Fruit fly (Drosophila melanogaster) whole organism, pupa: ENCODE data around the gene MED17.

Experiments
- CG10348 ChIP-seq: fragments of 200-800 bp; sonication (Bioruptor generic); IDR thresholded peaks from 2 replicates; pipeline ENCODE4 v1.3.6; 2022; ENCODE audit warnings: missing biosample characterization, missing genetic modification characterization
- CG12605 ChIP-seq: fragments of 200-800 bp; sonication (Bioruptor generic); IDR thresholded peaks from 2 replicates; pipeline ENCODE4 v1.3.6; 2022; ENCODE audit warnings: missing biosample characterization, missing genetic modification characterization
- CG13204 ChIP-seq: fragments of 200-800 bp; sonication (Bioruptor generic); optimal IDR thresholded peaks from 2 replicates; lab custom pipeline; 2018; ENCODE audit warnings: missing biosample characterization, mild to moderate bottlenecking, missing genetic modification characterization, moderate library complexity
- CG14655 ChIP-seq: fragments of 200-800 bp; sonication (Bioruptor generic); optimal IDR thresholded peaks from 3 replicates; lab custom pipeline; 2017; ENCODE audit warnings: mild to moderate bottlenecking, missing biosample characterization, missing genetic modification reagents, missing genetic modification characterization
- CG15710 ChIP-seq: fragments of 200-800 bp; sonication (Bioruptor generic); optimal IDR thresholded peaks from 2 replicates; lab custom pipeline; 2018; ENCODE audit warnings: missing biosample characterization, mild to moderate bottlenecking, missing genetic modification characterization, moderate library complexity
- CG17806 ChIP-seq: fragments of 200-800 bp; sonication (Bioruptor generic); optimal IDR thresholded peaks from 2 replicates; lab custom pipeline; 2018; ENCODE audit warnings: missing biosample characterization, mild to moderate bottlenecking, missing genetic modification characterization, moderate library complexity
- CG32121 ChIP-seq: fragments of 200-800 bp; sonication (Bioruptor generic); IDR thresholded peaks from 2 replicates; pipeline ENCODE4 v1.3.6; 2022; ENCODE audit warnings: missing biosample characterization, missing genetic modification characterization
- CG34367 ChIP-seq: fragments of 200-800 bp; sonication (Bioruptor generic); optimal IDR thresholded peaks from 2 replicates; lab custom pipeline; 2018; ENCODE audit warnings: missing biosample characterization, mild to moderate bottlenecking, missing genetic modification characterization
- CG4496 ChIP-seq: fragments of 200-800 bp; sonication (Bioruptor generic); IDR thresholded peaks from 3 replicates; pipeline ENCODE4 v1.3.6; 2022; ENCODE audit warnings: missing biosample characterization, missing genetic modification characterization
- CG8159 ChIP-seq: fragments of 200-800 bp; sonication (Bioruptor generic); optimal IDR thresholded peaks from 3 replicates; lab custom pipeline; 2018; ENCODE audit warnings: missing biosample characterization, mild to moderate bottlenecking, missing genetic modification characterization, moderate library complexity
- CG8301 ChIP-seq: fragments of 200-800 bp; sonication (Bioruptor generic); optimal IDR thresholded peaks from 2 replicates; lab custom pipeline; 2018; ENCODE audit warnings: missing biosample characterization, mild to moderate bottlenecking, missing genetic modification characterization
- CG9948 ChIP-seq: fragments of 200-800 bp; sonication (Bioruptor generic); optimal IDR thresholded peaks from 2 replicates; lab custom pipeline; 2018; ENCODE audit warnings: missing biosample characterization, mild to moderate bottlenecking, missing genetic modification characterization, moderate library complexity
- D1 ChIP-seq: fragments of 200-800 bp; sonication (Bioruptor generic); optimal IDR thresholded peaks from 2 replicates; lab custom pipeline; 2018; ENCODE audit warnings: missing biosample characterization, mild to moderate bottlenecking, missing genetic modification characterization, moderate library complexity
- EcR ChIP-seq: fragments of 200-800 bp; sonication (Bioruptor generic); optimal IDR thresholded peaks from 3 replicates; lab custom pipeline; 2019; ENCODE audit warnings: missing biosample characterization, missing genetic modification characterization, mild to moderate bottlenecking, moderate library complexity, missing genetic modification reagents
- Ets98B ChIP-seq: fragments of 200-800 bp; sonication (Bioruptor generic); IDR thresholded peaks from 2 replicates; pipeline ENCODE4 v1.3.6; 2022; ENCODE audit warnings: missing biosample characterization, missing genetic modification characterization
- Pif1A ChIP-seq: fragments of 200-800 bp; sonication (Bioruptor generic); optimal IDR thresholded peaks from 3 replicates; lab custom pipeline; 2016; ENCODE audit warnings: missing biosample characterization, missing genetic modification characterization
- Pif1B ChIP-seq: fragments of 200-800 bp; sonication (Bioruptor generic); optimal IDR thresholded peaks from 3 replicates; lab custom pipeline; 2016; ENCODE audit warnings: missing biosample characterization, missing genetic modification characterization
- Snoo ChIP-seq: fragments of 200-800 bp; sonication (Bioruptor generic); optimal IDR thresholded peaks from 3 replicates; lab custom pipeline; 2017; ENCODE audit warnings: missing biosample characterization, mild to moderate bottlenecking, missing genetic modification characterization, inconsistent platforms
- fd96Ca ChIP-seq: fragments of 200-800 bp; sonication (Bioruptor generic); IDR thresholded peaks from 3 replicates; pipeline ENCODE4 v1.3.6; 2022; ENCODE audit warnings: missing biosample characterization, missing genetic modification characterization
- gl ChIP-seq: fragments of 200-800 bp; sonication (Bioruptor generic); optimal IDR thresholded peaks from 2 replicates; lab custom pipeline; 2018; ENCODE audit warnings: missing biosample characterization, mild to moderate bottlenecking, missing genetic modification characterization
- rn ChIP-seq: fragments of 200-800 bp; sonication (Bioruptor generic); IDR thresholded peaks from 2 replicates; pipeline ENCODE4 v1.3.6; 2022; ENCODE audit warnings: missing biosample characterization, missing genetic modification characterization

MED17 gene

dm6 chr3R:18166261-18166720 lies 22.6 kb upstream of the MED17 start:
- TF ChIP-seq CG4496 (GFP tag; lab: Robert Waterston, UW): 0 out of 3 replicates have a peak, but pooled peaks have one; percentile 14
- TF ChIP-seq fd96Ca (GFP tag; lab: Robert Waterston, UW): 0 out of 3 replicates have a peak, but pooled peaks have one; percentile 21
- no peak for TF ChIP-seq gl (tag; lab: Kevin White, UChicago)

- no peak for TF ChIP-seq CG34367 (tag; lab: Kevin White, UChicago)
- no peak for TF ChIP-seq Pif1B (GFP tag; lab: Kevin White, UChicago)
- TF ChIP-seq CG8301: no peak
- no peak for TF ChIP-seq CG4496 (GFP tag; lab: Robert Waterston, UW)
- TF ChIP-seq CG17806 (tag; lab: Kevin White, UChicago): no peak
- TF ChIP-seq EcR: no peak
- TF ChIP-seq fd96Ca (GFP tag; lab: Robert Waterston, UW): no peak
- no peak for TF ChIP-seq Ets98B (GFP tag; lab: Robert Waterston, UW)
- TF ChIP-seq Snoo (tag; lab: Kevin White, UChicago): no peak
- TF ChIP-seq CG32121 (GFP tag; lab: Robert Waterston, UW): no peak
- no peak for TF ChIP-seq CG9948 (tag; lab: Kevin White, UChicago)
- no peak for TF ChIP-seq CG13204 (GFP tag; lab: Kevin White, UChicago)
Observed at dm6 chr3R:18167173-18167415, 21.8 kb upstream of the MED17 start, which contains the start of the genes CG7215 and Prx5. TSS of gene CG7215 (minus strand) at chr3R:18167273. TSS of gene Prx5 (minus strand) at chr3R:18167273.

- TF ChIP-seq EcR (no peak), CG32121 (GFP tag; lab: Robert Waterston, UW) (no peak), CG15710 (peak; percentile 30), CG4496 (GFP tag; lab: Robert Waterston, UW) (no peak), CG8159 (tag; lab: Kevin White, UChicago) (peak; percentile 43), Ets98B (GFP tag; lab: Robert Waterston, UW) (no peak), Pif1A (no peak), Pif1B (GFP tag; lab: Kevin White, UChicago) (no peak), Snoo (tag; lab: Kevin White, UChicago) (no peak)
Observed at dm6 chr3R:18167416-18168237, 21.2 kb upstream of the MED17 start, which contains the start of gene wrd. TSS of gene wrd (plus strand) at chr3R:18167757.

dm6 chr3R:18168398-18168797 lies 20.5 kb upstream of the MED17 start:
- no peak for TF ChIP-seq Pif1B (GFP tag; lab: Kevin White, UChicago)
- no peak for TF ChIP-seq CG8301
- TF ChIP-seq rn: no peak
- no peak for TF ChIP-seq gl (tag; lab: Kevin White, UChicago)
- 0 out of 3 replicates have a peak, but pooled peaks have one; percentile 53 for TF ChIP-seq CG4496 (GFP tag; lab: Robert Waterston, UW)
- TF ChIP-seq CG17806 (tag; lab: Kevin White, UChicago): peak; percentile 2
- peak; percentile 25 for TF ChIP-seq CG15710
- TF ChIP-seq CG32121 (GFP tag; lab: Robert Waterston, UW): peak; percentile 44
- peak; percentile 21 for TF ChIP-seq CG34367 (tag; lab: Kevin White, UChicago)
- TF ChIP-seq Ets98B (GFP tag; lab: Robert Waterston, UW): peak; percentile 51
- no peak for TF ChIP-seq D1 (tag; lab: Kevin White, UChicago)
- no peak for TF ChIP-seq CG13204 (GFP tag; lab: Kevin White, UChicago)
- TF ChIP-seq Pif1A: peak; percentile 33
- TF ChIP-seq CG8159 (tag; lab: Kevin White, UChicago): peak; percentile 27
- no peak for TF ChIP-seq CG14655
- TF ChIP-seq Snoo (tag; lab: Kevin White, UChicago): no peak
- TF ChIP-seq fd96Ca (GFP tag; lab: Robert Waterston, UW): peak; percentile 54; the same call in 2 of the 3 replicates
- TF ChIP-seq EcR: peak; percentile 28
- TF ChIP-seq CG12605 (GFP tag; lab: Robert Waterston, UW): peak; percentile 88
- TF ChIP-seq CG10348 (GFP tag; lab: Robert Waterston, UW): no peak
- no peak for TF ChIP-seq CG9948 (tag; lab: Kevin White, UChicago)

- TF ChIP-seq D1 (tag; lab: Kevin White, UChicago) (no peak), CG12605 (GFP tag; lab: Robert Waterston, UW) (no peak), Pif1A (no peak), CG14655 (peak; percentile 65), Ets98B (GFP tag; lab: Robert Waterston, UW) (no peak), CG9948 (tag; lab: Kevin White, UChicago) (peak; percentile 1), CG32121 (GFP tag; lab: Robert Waterston, UW) (no peak), CG13204 (GFP tag; lab: Kevin White, UChicago) (no peak), CG4496 (GFP tag; lab: Robert Waterston, UW) (no peak), CG34367 (tag; lab: Kevin White, UChicago) (no peak), gl (tag; lab: Kevin White, UChicago) (no peak), CG15710 (no peak), CG17806 (tag; lab: Kevin White, UChicago) (peak; percentile 20), CG8301 (peak; percentile 49), CG8159 (tag; lab: Kevin White, UChicago) (peak; percentile 48), rn (no peak), EcR (no peak), Snoo (tag; lab: Kevin White, UChicago) (peak; percentile 21), Pif1B (GFP tag; lab: Kevin White, UChicago) (peak; percentile 31), CG10348 (GFP tag; lab: Robert Waterston, UW) (no peak), fd96Ca (GFP tag; lab: Robert Waterston, UW) (no peak)
Observed at dm6 chr3R:18168929-18169350, 19.9 kb upstream of the MED17 start.
